Worm (Caenorhabditis elegans) whole organism, midembryonic: Measurements from ENCODE around the gene srxa-10.

Experiments
- T22C8.4 ChIP-seq: fragments of 200-800 bp; sonication (Bioruptor generic); IDR thresholded peaks from 2 replicates; pipeline ENCODE4 v1.3.6; 2022; ENCODE audit warnings: missing genetic modification characterization, missing compliant biosample characterization
- cog-1 ChIP-seq: sonication (generic microtip); optimal IDR thresholded peaks from 2 replicates; lab custom pipeline; 2016; ENCODE audit warnings: missing genetic modification characterization, missing compliant biosample characterization
- flt-1 ChIP-seq: fragments of 200-800 bp; sonication (Bioruptor generic); IDR thresholded peaks from 2 replicates; pipeline ENCODE4 v1.3.6; 2022; ENCODE audit warnings: missing genetic modification characterization, missing compliant biosample characterization
- klf-2 ChIP-seq: fragments of 200-800 bp; sonication (Bioruptor generic); conservative IDR thresholded peaks from 2 replicates; pipeline ENCODE4 v1.3.6; 2022; ENCODE audit warnings: missing genetic modification reagents, missing genetic modification characterization, missing compliant biosample characterization
- med-1 ChIP-seq: sonication (generic microtip); optimal IDR thresholded peaks from 2 replicates; lab custom pipeline; 2017; ENCODE audit warnings: missing genetic modification characterization, mild to moderate bottlenecking, missing compliant biosample characterization, antibody characterized with exemption, missing genetic modification reagents; ENCODE audit not compliant: insufficient read depth
- ref-1 ChIP-seq: fragments of 200-800 bp; sonication (Bioruptor generic); conservative IDR thresholded peaks from 2 replicates; pipeline ENCODE4 v1.3.6; 2022; ENCODE audit warnings: missing genetic modification reagents, missing genetic modification characterization, missing compliant biosample characterization
- tab-1 ChIP-seq: fragments of 200-800 bp; sonication (Bioruptor generic); IDR thresholded peaks from 2 replicates; pipeline ENCODE4 v1.3.6; 2022; ENCODE audit warnings: missing genetic modification characterization, missing compliant biosample characterization

ce11 chrIII:9832569-9832968, 36.2 kb upstream of the srxa-10 start:
- no peak for TF ChIP-seq med-1 (GFP tag; lab: Kevin White, UChicago)
- no peak for TF ChIP-seq cog-1
- TF ChIP-seq T22C8.4 = no peak
- no peak for TF ChIP-seq tab-1 (GFP tag; lab: Robert Waterston, UW)
- no peak for TF ChIP-seq flt-1 (GFP tag; lab: Robert Waterston, UW)
- TF ChIP-seq ref-1 (GFP tag; lab: Robert Waterston, UW) = no peak
- TF ChIP-seq klf-2 (GFP tag; lab: Robert Waterston, UW) = no peak
